Worm (Caenorhabditis elegans) whole organism, mixed stage, embryonic: ENCODE results near the gene ZK1248.17.

ENCODE experiments used
- M03D4.4 ChIP-seq: sonication (generic microtip); optimal IDR thresholded peaks from 2 replicates; lab custom pipeline; 2017; ENCODE audit warnings: mild to moderate bottlenecking, missing genetic modification characterization, missing compliant biosample characterization
- elt-1 ChIP-seq: sonication (generic microtip); optimal IDR thresholded peaks from 2 replicates; lab custom pipeline; 2017; ENCODE audit warnings: missing genetic modification characterization, mild to moderate bottlenecking, missing compliant biosample characterization, antibody characterized with exemption, moderate library complexity, borderline replicate concordance; ENCODE audit not compliant: insufficient read depth
- mab-5 ChIP-seq: fragments of 150-350 bp; optimal IDR thresholded peaks from 2 replicates; lab custom pipeline; 2014; ENCODE audit warnings: missing biosample characterization, missing genetic modification characterization
- mls-2 ChIP-seq: sonication (generic microtip); optimal IDR thresholded peaks from 2 replicates; lab custom pipeline; 2016; ENCODE audit warnings: mild to moderate bottlenecking, missing genetic modification characterization, moderate library complexity, missing compliant biosample characterization
- nhr-237 ChIP-seq: fragments of 150-350 bp; optimal IDR thresholded peaks from 2 replicates; lab custom pipeline; 2014; ENCODE audit warnings: missing biosample characterization, missing genetic modification characterization
- nhr-76 ChIP-seq: sonication (generic microtip); optimal IDR thresholded peaks from 2 replicates; lab custom pipeline; 2017; ENCODE audit warnings: missing biosample characterization, missing genetic modification characterization
- pha-4 ChIP-seq: fragments of 150-350 bp; optimal IDR thresholded peaks from 2 replicates; lab custom pipeline; 2018; ENCODE audit warnings: missing biosample characterization, missing genetic modification reagents, missing genetic modification characterization
- sem-2 ChIP-seq: fragments of 200-800 bp; sonication (Bioruptor generic); optimal IDR thresholded peaks from 2 replicates; lab custom pipeline; 2018; ENCODE audit warnings: mild to moderate bottlenecking, missing genetic modification characterization, missing compliant biosample characterization
- snpc-4 ChIP-seq: fragments of 150-350 bp; optimal IDR thresholded peaks from 2 replicates; lab custom pipeline; 2014; ENCODE audit warnings: missing biosample characterization, missing genetic modification characterization
- sptf-1 ChIP-seq: sonication (generic microtip); optimal IDR thresholded peaks from 2 replicates; lab custom pipeline; 2017; ENCODE audit warnings: mild to moderate bottlenecking, missing genetic modification characterization, moderate library complexity, missing compliant biosample characterization
- unc-120 ChIP-seq: sonication (generic microtip); optimal IDR thresholded peaks from 2 replicates; lab custom pipeline; 2017; ENCODE audit warnings: missing genetic modification characterization, missing compliant biosample characterization; ENCODE audit not compliant: poor library complexity, severe bottlenecking
- unc-39 ChIP-seq: fragments of 150-350 bp; optimal IDR thresholded peaks from 2 replicates; lab custom pipeline; 2014; ENCODE audit warnings: missing biosample characterization, missing genetic modification characterization
- ztf-11 ChIP-seq: fragments of 150-350 bp; optimal IDR thresholded peaks from 2 replicates; lab custom pipeline; 2014; ENCODE audit warnings: missing biosample characterization, missing genetic modification characterization

ce11 chrII:5841866-5842265, 3.5 kb downstream of the ZK1248.17 start, which contains the start of gene nep-25:
- TF ChIP-seq sptf-1 (tag; lab: Kevin White, UChicago) (no peak), elt-1 (tag; lab: Kevin White, UChicago) (no peak), ztf-11 (tag; lab: Kevin White, UChicago) (no peak), nhr-76 (no peak), mls-2 (no peak), sem-2 (GFP tag; lab: Kevin White, UChicago) (no peak), M03D4.4 (tag; lab: Kevin White, UChicago) (no peak), unc-120 (no peak), snpc-4 (no peak), unc-39 (tag; lab: Kevin White, UChicago) (no peak), nhr-237 (tag; lab: Kevin White, UChicago) (no peak), pha-4 (no peak), mab-5 (tag; lab: Kevin White, UChicago) (no peak)
